Fruit fly (Drosophila melanogaster) whole organism, adult: ENCODE results near the gene CG14340.

Experiments
- CG11617 ChIP-seq: fragments of 200-800 bp; sonication (Bioruptor generic); optimal IDR thresholded peaks from 2 replicates; lab custom pipeline; 2017; ENCODE audit warnings: mild to moderate bottlenecking, missing biosample characterization, missing genetic modification reagents, missing genetic modification characterization
- CG12768 ChIP-seq: fragments of 200-800 bp; sonication (Bioruptor generic); optimal IDR thresholded peaks from 2 replicates; lab custom pipeline; 2017; ENCODE audit warnings: missing biosample characterization, missing genetic modification characterization, mild to moderate bottlenecking, moderate library complexity, missing genetic modification reagents
- CG14711 ChIP-seq: fragments of 200-800 bp; sonication (Bioruptor generic); optimal IDR thresholded peaks from 2 replicates; lab custom pipeline; 2018; ENCODE audit warnings: missing biosample characterization, mild to moderate bottlenecking, missing genetic modification characterization, moderate library complexity
- CG1620 ChIP-seq: fragments of 200-800 bp; sonication (Bioruptor generic); optimal IDR thresholded peaks from 2 replicates; lab custom pipeline; 2016; ENCODE audit warnings: missing biosample characterization, missing genetic modification characterization
- CG33017 ChIP-seq: fragments of 200-800 bp; sonication (Bioruptor generic); optimal IDR thresholded peaks from 2 replicates; lab custom pipeline; 2018; ENCODE audit warnings: missing biosample characterization, mild to moderate bottlenecking, missing genetic modification characterization, moderate library complexity
- CG5204 ChIP-seq: fragments of 200-800 bp; sonication (Bioruptor generic); optimal IDR thresholded peaks from 2 replicates; lab custom pipeline; 2016; ENCODE audit warnings: missing biosample characterization, missing genetic modification characterization
- CG7045 ChIP-seq: fragments of 200-800 bp; sonication (Bioruptor generic); optimal IDR thresholded peaks from 2 replicates; lab custom pipeline; 2017; ENCODE audit warnings: missing biosample characterization, mild to moderate bottlenecking, missing genetic modification characterization
- CG7101 ChIP-seq: fragments of 200-800 bp; sonication (Bioruptor generic); optimal IDR thresholded peaks from 2 replicates; lab custom pipeline; 2018; ENCODE audit warnings: missing biosample characterization, mild to moderate bottlenecking, missing genetic modification characterization, moderate library complexity
- Crg-1 ChIP-seq: fragments of 200-800 bp; sonication (Bioruptor generic); optimal IDR thresholded peaks from 2 replicates; lab custom pipeline; 2016; ENCODE audit warnings: missing biosample characterization, missing genetic modification characterization
- Hr96 ChIP-seq: fragments of 200-800 bp; sonication (Bioruptor generic); optimal IDR thresholded peaks from 2 replicates; lab custom pipeline; 2016; ENCODE audit warnings: missing biosample characterization, missing genetic modification characterization
- Mnt ChIP-seq: fragments of 200-800 bp; sonication (Bioruptor generic); optimal IDR thresholded peaks from 2 replicates; lab custom pipeline; 2016; ENCODE audit warnings: missing biosample characterization, mild to moderate bottlenecking, missing genetic modification characterization
- bab1 ChIP-seq: fragments of 200-800 bp; sonication (Bioruptor generic); optimal IDR thresholded peaks from 3 replicates; lab custom pipeline; 2019; ENCODE audit warnings: missing biosample characterization, mild to moderate bottlenecking, missing genetic modification characterization, moderate library complexity
- cic ChIP-seq: fragments of 200-800 bp; sonication (Bioruptor generic); optimal IDR thresholded peaks from 2 replicates; lab custom pipeline; 2017; ENCODE audit warnings: missing biosample characterization, mild to moderate bottlenecking, missing genetic modification characterization, moderate library complexity
- cnc ChIP-seq, 2 experiments: fragments of >200 bp; optimal IDR thresholded peaks; 2 replicates each; lab custom pipeline; 2017
- kay ChIP-seq: fragments of 200-800 bp; sonication (Bioruptor generic); peaks from one replicate; lab custom pipeline; 2016; ENCODE audit warnings: missing biosample characterization, missing genetic modification characterization, borderline replicate concordance
- ovo ChIP-seq: fragments of 200-800 bp; sonication (Bioruptor generic); optimal IDR thresholded peaks from 2 replicates; lab custom pipeline; 2016; ENCODE audit warnings: missing biosample characterization, missing genetic modification characterization
- pad ChIP-seq: fragments of 200-800 bp; sonication (Bioruptor generic); optimal IDR thresholded peaks from 3 replicates; lab custom pipeline; 2017; ENCODE audit warnings: missing biosample characterization, missing genetic modification characterization, mild to moderate bottlenecking, moderate library complexity, missing genetic modification reagents
- tj ChIP-seq: fragments of 200-800 bp; sonication (Bioruptor generic); optimal IDR thresholded peaks from 3 replicates; lab custom pipeline; 2017; ENCODE audit warnings: missing biosample characterization, mild to moderate bottlenecking, missing genetic modification characterization, moderate library complexity
- toe ChIP-seq: fragments of 200-800 bp; sonication (Bioruptor generic); optimal IDR thresholded peaks from 2 replicates; lab custom pipeline; 2016; ENCODE audit warnings: missing biosample characterization, missing genetic modification characterization

CG14340 gene

dm6 chr2L:1142730-1143281, 30.1 kb downstream of the CG14340 start, which contains the start of gene MFS3:
MFS3 (plus strand) TSS chr2L:1143201.
- TF ChIP-seq Mnt (GFP tag; lab: Kevin White, UChicago) (no peak), pad (GFP tag; lab: Kevin White, UChicago) (peak; percentile 39)

- no peak for TF ChIP-seq Hr96 (GFP tag; lab: Kevin White, UChicago)
- no peak for TF ChIP-seq CG12768
- no peak for TF ChIP-seq pad (GFP tag; lab: Kevin White, UChicago)
- no peak for TF ChIP-seq cnc (optimal IDR thresholded peaks at IDR 0.05; lab: Kevin White, UChicago)
- no peak for TF ChIP-seq Crg-1 (GFP tag; lab: Kevin White, UChicago)
- no peak for TF ChIP-seq CG33017
- no peak for TF ChIP-seq CG7045 (GFP tag; lab: Kevin White, UChicago)
- no peak for TF ChIP-seq kay (GFP tag; lab: Kevin White, UChicago)
- no peak for TF ChIP-seq CG7101 (tag; lab: Kevin White, UChicago)
- no peak for TF ChIP-seq ovo (GFP tag; lab: Kevin White, UChicago)
- no peak for TF ChIP-seq bab1 (GFP tag; lab: Kevin White, UChicago)
- TF ChIP-seq CG1620 = no peak
- TF ChIP-seq CG11617 (GFP tag; lab: Kevin White, UChicago) = no peak
- no peak for TF ChIP-seq tj (GFP tag; lab: Kevin White, UChicago)
- TF ChIP-seq Mnt (GFP tag; lab: Kevin White, UChicago) = no peak
These were observed 30.5 kb downstream of the CG14340 start for dm6 chr2L:1143286-1143685.

DNA sequence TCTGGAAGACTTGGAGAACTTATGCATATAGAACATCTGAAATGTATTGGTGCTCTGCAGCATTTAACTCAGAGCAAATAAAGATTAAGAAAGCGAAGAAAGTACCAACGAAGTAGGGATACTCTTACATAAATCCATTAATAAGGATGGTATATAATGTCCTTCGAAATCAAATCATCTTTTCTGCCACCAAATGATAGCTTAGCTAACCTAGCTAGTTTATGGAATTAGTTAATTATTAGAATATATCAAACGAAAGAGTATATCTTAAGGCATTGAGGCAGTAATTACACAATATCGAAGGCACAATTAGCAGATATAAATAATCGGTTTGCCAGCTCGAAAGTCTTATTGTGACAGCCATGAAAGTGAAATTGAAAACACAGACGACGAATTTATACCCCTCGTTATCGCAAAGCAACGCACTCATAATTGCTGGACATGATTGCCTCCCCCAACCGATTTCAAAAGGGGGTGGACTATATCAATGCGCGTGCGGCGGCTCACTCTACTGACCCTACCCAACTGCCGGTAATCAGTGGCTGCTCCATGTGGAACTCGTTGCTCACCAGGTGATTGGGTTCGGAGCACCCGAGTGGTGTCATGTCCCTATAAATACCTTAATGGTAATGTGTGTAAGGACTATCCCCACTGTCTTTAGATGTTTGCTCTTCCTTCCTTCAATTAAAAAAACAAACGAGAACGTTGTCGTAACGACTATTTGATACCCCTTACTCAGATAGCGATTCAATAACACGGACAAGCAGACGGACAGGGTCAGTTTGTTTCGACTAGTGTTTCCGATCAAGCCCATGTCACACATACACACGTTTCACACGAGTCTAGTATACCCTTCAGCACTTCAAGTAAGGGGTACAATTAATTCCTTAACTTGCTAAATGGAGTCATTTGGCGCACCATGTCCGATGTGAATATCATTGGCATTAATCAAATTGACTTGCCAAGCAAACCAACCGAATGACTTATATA, 31.9 kb downstream of the CG14340 start:
- TF ChIP-seq CG5204 (no peak), CG12768 (no peak), toe (GFP tag; lab: Kevin White, UChicago) (peak; percentile 1), CG1620 (no peak), pad (GFP tag; lab: Kevin White, UChicago) (no peak)

DNA sequence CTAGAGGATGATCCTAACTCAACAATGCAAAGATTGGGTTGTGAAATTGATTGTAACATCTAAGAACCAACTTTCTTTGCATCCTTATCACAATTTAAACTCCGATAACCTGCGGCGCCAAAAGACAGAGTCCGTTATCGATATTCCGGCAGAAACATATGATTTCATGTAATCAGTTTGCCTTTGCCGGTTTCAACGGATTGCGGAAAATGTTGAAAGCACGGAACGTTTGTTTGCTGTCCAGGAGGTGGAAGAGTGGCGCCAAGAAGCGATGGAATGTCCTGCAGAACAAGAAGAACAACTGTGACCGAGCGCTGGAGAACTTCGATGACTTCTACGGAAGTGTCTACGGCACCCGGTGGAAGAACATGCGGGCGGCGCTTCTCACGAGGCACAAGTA, 34.9 kb downstream of the CG14340 start:
- TF ChIP-seq CG7045 (GFP tag; lab: Kevin White, UChicago) (no peak), cnc (optimal IDR thresholded peaks at IDR 0.05; lab: Kevin White, UChicago) (no peak), CG33017 (no peak), ovo (GFP tag; lab: Kevin White, UChicago) (no peak), cic (GFP tag; lab: Kevin White, UChicago) (no peak), CG5204 (no peak), CG11617 (GFP tag; lab: Kevin White, UChicago) (no peak), tj (GFP tag; lab: Kevin White, UChicago) (no peak), Mnt (GFP tag; lab: Kevin White, UChicago) (no peak), CG7101 (tag; lab: Kevin White, UChicago) (no peak), bab1 (GFP tag; lab: Kevin White, UChicago) (no peak), pad (GFP tag; lab: Kevin White, UChicago) (no peak)

dm6 chr2L:1150554-1150953, 37.8 kb downstream of the CG14340 start, which contains the start of the genes Tfb4 and Vps29:
Tfb4 (minus strand) TSS chr2L:1150677.
Vps29 (plus strand) TSS chr2L:1150766.
- TF ChIP-seq ovo (GFP tag; lab: Kevin White, UChicago) (peak; percentile 14), cic (GFP tag; lab: Kevin White, UChicago) (peak; percentile 27), bab1 (GFP tag; lab: Kevin White, UChicago) (peak; percentile 73), CG1620 (peak; percentile 40), CG14711 (tag; lab: Kevin White, UChicago) (peak; percentile 52), Hr96 (GFP tag; lab: Kevin White, UChicago) (peak; percentile 62), CG11617 (GFP tag; lab: Kevin White, UChicago) (peak; percentile 36), CG33017 (peak; percentile 14), cnc (optimal IDR thresholded peaks at IDR 0.05; lab: Kevin White, UChicago) (no peak), CG7101 (tag; lab: Kevin White, UChicago) (peak; percentile 62), toe (GFP tag; lab: Kevin White, UChicago) (no peak), tj (GFP tag; lab: Kevin White, UChicago) (peak; percentile 19), Mnt (GFP tag; lab: Kevin White, UChicago) (peak; percentile 47), pad (GFP tag; lab: Kevin White, UChicago) (no peak), kay (GFP tag; lab: Kevin White, UChicago) (no peak), Crg-1 (GFP tag; lab: Kevin White, UChicago) (peak; percentile 48)

- TF ChIP-seq CG1620 = no peak
These were observed 40.0 kb downstream of the CG14340 start for dm6 chr2L:1152693-1153092.
